Fruit fly (Drosophila melanogaster) whole organism, embryonic: Measurements from ENCODE around the gene sky.

Experiments used
- ATbp ChIP-seq: fragments of 200-800 bp; sonication (Bioruptor generic); optimal IDR thresholded peaks from 2 replicates; lab custom pipeline; 2017; ENCODE audit warnings: missing biosample characterization, mild to moderate bottlenecking, missing genetic modification characterization, missing genetic modification reagents
- Adf1 ChIP-seq: fragments of 200-800 bp; sonication (Bioruptor generic); IDR thresholded peaks from 2 replicates; pipeline ENCODE4 v1.3.6; 2022; ENCODE audit warnings: missing biosample characterization, missing genetic modification characterization
- Asciz ChIP-seq: fragments of 200-800 bp; sonication (Bioruptor generic); optimal IDR thresholded peaks from 2 replicates; lab custom pipeline; 2017; ENCODE audit warnings: missing biosample characterization, mild to moderate bottlenecking, missing genetic modification characterization, missing genetic modification reagents
- CG10543 ChIP-seq: fragments of 200-800 bp; sonication (Bioruptor generic); optimal IDR thresholded peaks from 3 replicates; lab custom pipeline; 2017; ENCODE audit warnings: missing biosample characterization, mild to moderate bottlenecking, missing genetic modification characterization, moderate library complexity
- CG12391 ChIP-seq: fragments of 200-800 bp; sonication (Bioruptor generic); optimal IDR thresholded peaks from 3 replicates; lab custom pipeline; 2018; ENCODE audit warnings: missing biosample characterization, mild to moderate bottlenecking, missing genetic modification characterization, moderate library complexity
- CG17186 ChIP-seq: fragments of 200-800 bp; sonication (Bioruptor generic); optimal IDR thresholded peaks from 3 replicates; lab custom pipeline; 2017; ENCODE audit warnings: missing biosample characterization, missing genetic modification reagents, missing genetic modification characterization
- CG17829 ChIP-seq: fragments of 200-800 bp; optimal IDR thresholded peaks from 2 replicates; lab custom pipeline; 2019; ENCODE audit warnings: missing biosample characterization, mild to moderate bottlenecking, missing genetic modification characterization, moderate library complexity
- CG2199 ChIP-seq: fragments of 200-800 bp; sonication (Bioruptor generic); IDR thresholded peaks from 3 replicates; pipeline ENCODE4 v1.3.6; 2022; ENCODE audit warnings: missing biosample characterization, missing genetic modification characterization
- CG31224 ChIP-seq: fragments of 200-800 bp; sonication (Bioruptor generic); IDR thresholded peaks from 2 replicates; pipeline ENCODE4 v1.3.6; 2022; ENCODE audit warnings: missing biosample characterization, missing genetic modification characterization
- CG4328 ChIP-seq: fragments of 200-800 bp; sonication (Bioruptor generic); optimal IDR thresholded peaks from 3 replicates; lab custom pipeline; 2017; ENCODE audit warnings: missing biosample characterization, missing genetic modification reagents, missing genetic modification characterization
- CG4360 ChIP-seq: fragments of 200-800 bp; sonication (Bioruptor generic); IDR thresholded peaks from 2 replicates; pipeline ENCODE4 v1.3.6; 2022; ENCODE audit warnings: missing biosample characterization, missing genetic modification characterization
- CG5180 ChIP-seq: fragments of 200-800 bp; sonication (Bioruptor generic); optimal IDR thresholded peaks from 3 replicates; lab custom pipeline; 2017; ENCODE audit warnings: missing biosample characterization, missing genetic modification characterization, mild to moderate bottlenecking, moderate library complexity, missing genetic modification reagents
- CG7963 ChIP-seq: fragments of 200-800 bp; sonication (Bioruptor generic); IDR thresholded peaks from 3 replicates; pipeline ENCODE4 v1.3.6; 2022; ENCODE audit warnings: missing biosample characterization, missing genetic modification characterization; ENCODE audit not compliant: partially characterized antibody
- CG8290 ChIP-seq, 3 experiments: fragments of 200-800 bp; sonication (Bioruptor generic); optimal IDR thresholded peaks; 2 replicates each; lab custom pipeline; 2016 to 2019; ENCODE audit warnings: missing biosample characterization in 3 of 3, missing genetic modification characterization in 3 of 3, mild to moderate bottlenecking in 2 of 3, moderate library complexity in 1 of 3
- CG8924 ChIP-seq: fragments of 200-800 bp; optimal IDR thresholded peaks from 3 replicates; lab custom pipeline; 2019; ENCODE audit warnings: missing biosample characterization, mild to moderate bottlenecking, missing genetic modification characterization, moderate library complexity
- CG8944 ChIP-seq: fragments of 200-800 bp; sonication (Bioruptor generic); optimal IDR thresholded peaks from 3 replicates; lab custom pipeline; 2016; ENCODE audit warnings: missing biosample characterization, missing genetic modification characterization
- CG9215 ChIP-seq: fragments of 200-800 bp; sonication (Bioruptor generic); IDR thresholded peaks from 2 replicates; pipeline ENCODE4 v1.3.6; 2022; ENCODE audit warnings: missing biosample characterization, missing genetic modification characterization
- CG9437 ChIP-seq: fragments of 200-800 bp; sonication (Bioruptor generic); optimal IDR thresholded peaks from 2 replicates; lab custom pipeline; 2018; ENCODE audit warnings: missing biosample characterization, mild to moderate bottlenecking, missing genetic modification characterization
- Camta ChIP-seq: fragments of 200-800 bp; sonication (Bioruptor generic); optimal IDR thresholded peaks from 2 replicates; lab custom pipeline; 2016; ENCODE audit warnings: missing biosample characterization, missing genetic modification characterization
- D19A ChIP-seq: fragments of 200-800 bp; optimal IDR thresholded peaks from 3 replicates; lab custom pipeline; 2019; ENCODE audit warnings: missing biosample characterization, mild to moderate bottlenecking, missing genetic modification characterization, moderate library complexity
- Dll ChIP-seq: fragments of 200-800 bp; sonication (Bioruptor generic); IDR thresholded peaks from 4 replicates; pipeline ENCODE4 v1.3.6; 2022; ENCODE audit warnings: missing biosample characterization, missing genetic modification characterization; ENCODE audit not compliant: partially characterized antibody
- Pdp1 ChIP-seq, 2 experiments: fragments of 200-800 bp; sonication (Bioruptor generic); optimal IDR thresholded peaks; 3 replicates each; lab custom pipeline; 2016; ENCODE audit warnings: missing biosample characterization in 2 of 2, missing genetic modification characterization in 2 of 2, mild to moderate bottlenecking in 1 of 2, moderate library complexity in 1 of 2
- Scr ChIP-seq: fragments of 200-800 bp; sonication (Bioruptor generic); IDR thresholded peaks from 2 replicates; pipeline ENCODE4 v1.3.6; 2022; ENCODE audit warnings: missing biosample characterization, missing genetic modification characterization; ENCODE audit not compliant: partially characterized antibody
- Sin3A ChIP-seq: fragments of >200 bp; optimal IDR thresholded peaks from 2 replicates; lab custom pipeline; 2018
- Tbp ChIP-seq: fragments of >200 bp; optimal IDR thresholded peaks from 2 replicates; lab custom pipeline; 2018; ENCODE audit warnings: missing biosample characterization, missing genetic modification characterization
- al ChIP-seq: fragments of 200-800 bp; sonication (Bioruptor generic); IDR thresholded peaks from 2 replicates; pipeline ENCODE4 v1.3.6; 2022; ENCODE audit warnings: missing biosample characterization, missing genetic modification characterization
- ara ChIP-seq: fragments of 200-800 bp; sonication (Bioruptor generic); IDR thresholded peaks from 2 replicates; pipeline ENCODE4 v1.3.6; 2022; ENCODE audit warnings: missing biosample characterization, missing genetic modification characterization
- btn ChIP-seq: fragments of 200-800 bp; sonication (Bioruptor generic); optimal IDR thresholded peaks from 2 replicates; lab custom pipeline; 2016; ENCODE audit warnings: missing biosample characterization, missing genetic modification characterization
- ci ChIP-seq: fragments of 200-800 bp; sonication (Bioruptor generic); IDR thresholded peaks from 3 replicates; pipeline ENCODE4 v1.3.6; 2022; ENCODE audit warnings: missing biosample characterization, missing genetic modification characterization
- crc ChIP-seq: fragments of 200-800 bp; sonication (Bioruptor generic); optimal IDR thresholded peaks from 2 replicates; lab custom pipeline; 2016; ENCODE audit warnings: missing biosample characterization, missing genetic modification characterization
- dan ChIP-seq: fragments of 200-800 bp; sonication (Bioruptor generic); IDR thresholded peaks from 2 replicates; pipeline ENCODE4 v1.3.6; 2022; ENCODE audit warnings: missing biosample characterization, missing genetic modification characterization
- dysf ChIP-seq: fragments of 200-800 bp; sonication (Bioruptor generic); IDR thresholded peaks from 3 replicates; pipeline ENCODE4 v1.3.6; 2022; ENCODE audit warnings: missing biosample characterization, missing genetic modification characterization
- exex ChIP-seq: fragments of 200-800 bp; sonication (Bioruptor generic); optimal IDR thresholded peaks from 4 replicates; lab custom pipeline; 2018; ENCODE audit warnings: missing biosample characterization, mild to moderate bottlenecking, missing genetic modification characterization, moderate library complexity
- fd64A ChIP-seq: fragments of 200-800 bp; sonication (Bioruptor generic); optimal IDR thresholded peaks from 3 replicates; lab custom pipeline; 2018; ENCODE audit warnings: missing biosample characterization, mild to moderate bottlenecking, missing genetic modification characterization
- gsb-n ChIP-seq: fragments of 200-800 bp; sonication (Bioruptor generic); optimal IDR thresholded peaks from 3 replicates; lab custom pipeline; 2018; ENCODE audit warnings: missing biosample characterization, mild to moderate bottlenecking, missing genetic modification characterization
- hb ChIP-seq: fragments of 200-800 bp; sonication (Bioruptor generic); IDR thresholded peaks from 3 replicates; pipeline ENCODE4 v1.3.6; 2022; ENCODE audit warnings: missing biosample characterization, missing genetic modification characterization; ENCODE audit not compliant: partially characterized antibody
- kni ChIP-seq: fragments of 200-800 bp; sonication (Bioruptor generic); optimal IDR thresholded peaks from 3 replicates; lab custom pipeline; 2017; ENCODE audit warnings: mild to moderate bottlenecking, missing biosample characterization, missing genetic modification reagents, missing genetic modification characterization
- onecut ChIP-seq: fragments of 200-800 bp; sonication (Bioruptor generic); IDR thresholded peaks from 2 replicates; pipeline ENCODE4 v1.3.6; 2022; ENCODE audit warnings: missing biosample characterization, missing genetic modification characterization
- peb ChIP-seq: fragments of 200-800 bp; sonication (Bioruptor generic); IDR thresholded peaks from 2 replicates; pipeline ENCODE4 v1.3.6; 2022; ENCODE audit warnings: missing biosample characterization, missing genetic modification characterization
- phol ChIP-seq: fragments of 200-800 bp; sonication (Bioruptor generic); optimal IDR thresholded peaks from 3 replicates; lab custom pipeline; 2018; ENCODE audit warnings: missing biosample characterization, mild to moderate bottlenecking, missing genetic modification characterization, moderate library complexity
- run ChIP-seq: fragments of 200-800 bp; sonication (Bioruptor generic); optimal IDR thresholded peaks from 3 replicates; lab custom pipeline; 2018; ENCODE audit warnings: missing biosample characterization, mild to moderate bottlenecking, missing genetic modification characterization
- stc ChIP-seq: fragments of 200-800 bp; sonication (Bioruptor generic); IDR thresholded peaks from 2 replicates; pipeline ENCODE4 v1.3.6; 2022; ENCODE audit warnings: missing biosample characterization, missing genetic modification characterization
- zen ChIP-seq: fragments of 200-800 bp; sonication (Bioruptor generic); optimal IDR thresholded peaks from 3 replicates; lab custom pipeline; 2018; ENCODE audit warnings: missing biosample characterization, mild to moderate bottlenecking, missing genetic modification characterization, moderate library complexity

sky gene

dm6 chr2L:20822489-20823195 lies 96.1 kb downstream of the sky start, which contains the start of gene CG9331 (continued):
- TF ChIP-seq Tbp (GFP tag; lab: Kevin White, UChicago) (no peak), Dll (peak; percentile 57; the same call in 3 of the 4 replicates), Sin3A (lab: Kevin White, UChicago) (no peak), CG10543 (peak; percentile 66), ara (GFP tag; lab: Robert Waterston, UW) (no peak), CG31224 (GFP tag; lab: Robert Waterston, UW) (peak; percentile 100), CG17829 (peak; percentile 87), ci (peak; percentile 77; the same call in 2 of the 3 replicates), run (tag; lab: Kevin White, UChicago) (peak; percentile 88), onecut (GFP tag; lab: Robert Waterston, UW) (no peak), CG8944 (GFP tag; lab: Kevin White, UChicago) (no peak), CG12391 (tag; lab: Kevin White, UChicago) (no peak), ATbp (no peak), D19A (tag; lab: Kevin White, UChicago) (no peak), CG9215 (GFP tag; lab: Robert Waterston, UW) (peak; percentile 84), Adf1 (peak; percentile 68), CG8924 (no peak), peb (GFP tag; lab: Robert Waterston, UW) (no peak), CG4360 (peak; percentile 59), CG8290 (GFP tag; optimal IDR thresholded peaks at IDR 0.05; lab: Kevin White, UChicago) (no peak), CG8290 (tag; optimal IDR thresholded peaks at IDR 0.05; lab: Kevin White, UChicago) (peak in 1 of 2 experiments; percentile 29), CG5180 (GFP tag; lab: Kevin White, UChicago) (no peak), CG2199 (GFP tag; lab: Robert Waterston, UW) (0 out of 3 replicates have a peak, but pooled peaks have one; percentile 44), al (no peak), phol (tag; lab: Kevin White, UChicago) (no peak), dan (GFP tag; lab: Robert Waterston, UW) (no peak), Scr (GFP tag; lab: Robert Waterston, UW) (peak; percentile 43), CG7963 (GFP tag; lab: Robert Waterston, UW) (no peak), Pdp1 (GFP tag; optimal IDR thresholded peaks at IDR 0.05; lab: Kevin White, UChicago) (peak in 1 of 2 experiments; percentile 99), hb (GFP tag; lab: Robert Waterston, UW) (no peak), CG4328 (GFP tag; lab: Kevin White, UChicago) (no peak), kni (GFP tag; lab: Kevin White, UChicago) (peak; percentile 86), exex (no peak), CG9437 (GFP tag; lab: Kevin White, UChicago) (peak; percentile 45), dysf (GFP tag; lab: Robert Waterston, UW) (no peak), zen (peak; percentile 70), gsb-n (tag; lab: Kevin White, UChicago) (no peak), CG17186 (GFP tag; lab: Kevin White, UChicago) (no peak), stc (GFP tag; lab: Robert Waterston, UW) (0 out of 2 replicates have a peak, but pooled peaks have one; percentile 12), Camta (GFP tag; lab: Kevin White, UChicago) (no peak), crc (no peak), Asciz (no peak), btn (GFP tag; lab: Kevin White, UChicago) (no peak), fd64A (GFP tag; lab: Kevin White, UChicago) (peak; percentile 16)
